Worm (Caenorhabditis elegans) whole organism, L1 larva: ENCODE results near the gene chpf-2.

Experiments
- C04F5.9 ChIP-seq: sonication (generic microtip); optimal IDR thresholded peaks from 2 replicates; lab custom pipeline; 2016; ENCODE audit warnings: missing genetic modification characterization, missing compliant biosample characterization
- C34B4.2 ChIP-seq: sonication (generic microtip); optimal IDR thresholded peaks from 2 replicates; lab custom pipeline; 2017; ENCODE audit warnings: mild to moderate bottlenecking, missing genetic modification characterization, missing compliant biosample characterization
- F16B12.6 ChIP-seq: fragments of 150-350 bp; optimal IDR thresholded peaks from 2 replicates; lab custom pipeline; 2014; ENCODE audit warnings: missing biosample characterization, missing genetic modification characterization
- aha-1 ChIP-seq: fragments of 150-350 bp; optimal IDR thresholded peaks from 2 replicates; lab custom pipeline; 2014; ENCODE audit warnings: missing biosample characterization, missing genetic modification characterization
- alr-1 ChIP-seq: fragments of 200-800 bp; sonication (Bioruptor generic); optimal IDR thresholded peaks from 2 replicates; lab custom pipeline; 2018; ENCODE audit warnings: borderline replicate concordance, mild to moderate bottlenecking, missing genetic modification characterization, missing compliant biosample characterization
- ceh-63 ChIP-seq: fragments of 200-800 bp; sonication (Bioruptor generic); optimal IDR thresholded peaks from 2 replicates; lab custom pipeline; 2018; ENCODE audit warnings: mild to moderate bottlenecking, missing genetic modification characterization, missing compliant biosample characterization
- ces-1 ChIP-seq: fragments of 150-350 bp; optimal IDR thresholded peaks from 2 replicates; lab custom pipeline; 2014; ENCODE audit warnings: missing biosample characterization, missing genetic modification reagents, missing genetic modification characterization
- egl-27 ChIP-seq, 2 experiments: fragments of 150-350 bp in 1 of 2; sonication (generic microtip); optimal IDR thresholded peaks; 3 replicates each; lab custom pipeline; 2017 to 2018; ENCODE audit warnings: missing biosample characterization in 2 of 2, missing genetic modification characterization in 2 of 2, missing genetic modification reagents in 2 of 2
- elt-2 ChIP-seq: sonication (generic microtip); optimal IDR thresholded peaks from 2 replicates; lab custom pipeline; 2016; ENCODE audit warnings: missing genetic modification characterization, mild to moderate bottlenecking, inconsistent platforms, missing compliant biosample characterization, missing genetic modification reagents
- ets-5 ChIP-seq: fragments of 200-800 bp; sonication (Bioruptor generic); IDR thresholded peaks from 2 replicates; pipeline ENCODE4 v1.3.6; 2022; ENCODE audit warnings: missing genetic modification characterization, missing compliant biosample characterization
- fkh-8 ChIP-seq: sonication (generic microtip); optimal IDR thresholded peaks from 2 replicates; lab custom pipeline; 2016; ENCODE audit warnings: mild to moderate bottlenecking, missing genetic modification characterization, missing compliant biosample characterization
- fos-1 ChIP-seq: fragments of 150-350 bp; optimal IDR thresholded peaks from 2 replicates; lab custom pipeline; 2014; ENCODE audit warnings: missing biosample characterization, missing genetic modification characterization
- hlh-4 ChIP-seq: sonication (generic microtip); optimal IDR thresholded peaks from 2 replicates; lab custom pipeline; 2016; ENCODE audit warnings: mild to moderate bottlenecking, missing genetic modification characterization, missing compliant biosample characterization
- isw-1 ChIP-seq: fragments of 200-800 bp; sonication (Bioruptor generic); IDR thresholded peaks from 2 replicates; pipeline ENCODE4 v1.3.6; 2022; ENCODE audit warnings: missing genetic modification characterization, missing compliant biosample characterization
- lin-13 ChIP-seq: fragments of 150-350 bp; optimal IDR thresholded peaks from 2 replicates; lab custom pipeline; 2014; ENCODE audit warnings: missing biosample characterization, missing genetic modification reagents, missing genetic modification characterization
- lin-35 ChIP-seq, 2 experiments: fragments of 150-350 bp; optimal IDR thresholded peaks; 2 replicates each; lab custom pipeline; 2014; ENCODE audit warnings: missing biosample characterization in 2 of 2, missing genetic modification characterization in 2 of 2, missing genetic modification reagents in 2 of 2
- nhr-11 ChIP-seq: fragments of 150-350 bp; optimal IDR thresholded peaks from 2 replicates; lab custom pipeline; 2014; ENCODE audit warnings: missing biosample characterization, missing genetic modification characterization
- nhr-12 ChIP-seq: sonication (generic microtip); optimal IDR thresholded peaks from 2 replicates; lab custom pipeline; 2017; ENCODE audit warnings: missing biosample characterization, missing genetic modification characterization
- nhr-237 ChIP-seq: fragments of 150-350 bp; optimal IDR thresholded peaks from 2 replicates; lab custom pipeline; 2014; ENCODE audit warnings: missing biosample characterization, missing genetic modification characterization
- nhr-47 ChIP-seq: sonication (generic microtip); optimal IDR thresholded peaks from 2 replicates; lab custom pipeline; 2016; ENCODE audit warnings: mild to moderate bottlenecking, missing genetic modification characterization, moderate library complexity, missing compliant biosample characterization
- nhr-71 ChIP-seq: sonication (generic microtip); optimal IDR thresholded peaks from 2 replicates; lab custom pipeline; 2016; ENCODE audit warnings: mild to moderate bottlenecking, missing genetic modification characterization, moderate library complexity, missing compliant biosample characterization
- nhr-76 ChIP-seq: sonication (generic microtip); optimal IDR thresholded peaks from 2 replicates; lab custom pipeline; 2017; ENCODE audit warnings: missing biosample characterization, missing genetic modification characterization
- nhr-77 ChIP-seq: fragments of 150-350 bp; optimal IDR thresholded peaks from 2 replicates; lab custom pipeline; 2014; ENCODE audit warnings: missing biosample characterization, missing genetic modification characterization
- nhr-90 ChIP-seq: sonication (generic microtip); optimal IDR thresholded peaks from 2 replicates; lab custom pipeline; 2016; ENCODE audit warnings: mild to moderate bottlenecking, missing genetic modification characterization, missing compliant biosample characterization; ENCODE audit not compliant: poor library complexity
- pag-3 ChIP-seq: sonication (generic microtip); optimal IDR thresholded peaks from 2 replicates; lab custom pipeline; 2017; ENCODE audit warnings: missing genetic modification characterization, mild to moderate bottlenecking, missing compliant biosample characterization, antibody characterized with exemption, borderline replicate concordance; ENCODE audit not compliant: insufficient read depth
- pax-3 ChIP-seq: fragments of 200-800 bp; sonication (Bioruptor generic); optimal IDR thresholded peaks from 2 replicates; lab custom pipeline; 2018; ENCODE audit warnings: mild to moderate bottlenecking, missing genetic modification characterization, moderate library complexity, missing compliant biosample characterization
- pqm-1 ChIP-seq: sonication (generic microtip); optimal IDR thresholded peaks from 3 replicates; lab custom pipeline; 2017; ENCODE audit warnings: missing biosample characterization, missing genetic modification characterization
- skn-1 ChIP-seq: fragments of 150-350 bp; optimal IDR thresholded peaks from 2 replicates; lab custom pipeline; 2014; ENCODE audit warnings: missing biosample characterization, missing genetic modification characterization
- snpc-4 ChIP-seq: fragments of 150-350 bp; optimal IDR thresholded peaks from 2 replicates; lab custom pipeline; 2014; ENCODE audit warnings: missing biosample characterization, missing genetic modification characterization
- snu-23 ChIP-seq: sonication (generic microtip); optimal IDR thresholded peaks from 2 replicates; lab custom pipeline; 2016; ENCODE audit warnings: missing genetic modification characterization, missing compliant biosample characterization
- sptf-1 ChIP-seq: fragments of 150-350 bp; optimal IDR thresholded peaks from 2 replicates; lab custom pipeline; 2014; ENCODE audit warnings: missing biosample characterization, missing genetic modification characterization
- swsn-7 ChIP-seq: sonication (generic microtip); optimal IDR thresholded peaks from 2 replicates; lab custom pipeline; 2016; ENCODE audit warnings: missing genetic modification characterization, missing compliant biosample characterization
- tlp-1 ChIP-seq: fragments of 150-350 bp; optimal IDR thresholded peaks from 2 replicates; lab custom pipeline; 2014; ENCODE audit warnings: missing biosample characterization, missing genetic modification characterization
- unc-130 ChIP-seq: fragments of 150-350 bp; optimal IDR thresholded peaks from 2 replicates; lab custom pipeline; 2017; ENCODE audit warnings: missing biosample characterization, missing genetic modification characterization, inconsistent platforms
- unc-62 ChIP-seq: fragments of 150-350 bp; optimal IDR thresholded peaks from 2 replicates; lab custom pipeline; 2014; ENCODE audit warnings: missing biosample characterization, missing genetic modification reagents, missing genetic modification characterization
- vab-15 ChIP-seq: sonication (generic microtip); optimal IDR thresholded peaks from 2 replicates; lab custom pipeline; 2017; ENCODE audit warnings: missing genotype, mild to moderate bottlenecking, missing genetic modification characterization, missing compliant biosample characterization
- xbp-1 ChIP-seq: sonication (generic microtip); optimal IDR thresholded peaks from 2 replicates; lab custom pipeline; 2016; ENCODE audit warnings: missing genetic modification characterization, missing compliant biosample characterization
- zag-1 ChIP-seq: fragments of 150-350 bp; optimal IDR thresholded peaks from 2 replicates; lab custom pipeline; 2014; ENCODE audit warnings: missing biosample characterization, missing genetic modification characterization
- zip-4 ChIP-seq: fragments of 200-800 bp; sonication (Bioruptor generic); optimal IDR thresholded peaks from 2 replicates; lab custom pipeline; 2018; ENCODE audit warnings: mild to moderate bottlenecking, missing genetic modification characterization, moderate library complexity, missing compliant biosample characterization
- ztf-4 ChIP-seq: fragments of 150-350 bp; optimal IDR thresholded peaks from 2 replicates; lab custom pipeline; 2014; ENCODE audit warnings: missing biosample characterization, missing genetic modification characterization

The chpf-2 gene

ce11 chrV:2996105-2996504 is 43.1 kb downstream of the chpf-2 start, which contains the start of gene srw-120:
srw-120 (minus strand) TSS chrV:2996205.
- TF ChIP-seq snu-23 (GFP tag; lab: Kevin White, UChicago) (no peak), zag-1 (tag; lab: Kevin White, UChicago) (no peak), ztf-4 (no peak), nhr-237 (no peak), pqm-1 (no peak), skn-1 (tag; lab: Kevin White, UChicago) (no peak), tlp-1 (tag; lab: Kevin White, UChicago) (no peak), ceh-63 (no peak), snpc-4 (tag; lab: Kevin White, UChicago) (no peak), aha-1 (no peak), unc-62 (no peak), hlh-4 (tag; lab: Kevin White, UChicago) (no peak)
- TF ChIP-seq, all 84 proteins: peak for 0

ce11 chrV:2993816-2994215 is 45.4 kb downstream of the chpf-2 start, which contains the start of gene srw-115:
srw-115 (minus strand) TSS chrV:2993916.
- TF ChIP-seq nhr-90 (tag; lab: Kevin White, UChicago) (no peak), nhr-11 (no peak), alr-1 (tag; lab: Kevin White, UChicago) (no peak), swsn-7 (tag; lab: Kevin White, UChicago) (no peak), snpc-4 (tag; lab: Kevin White, UChicago) (no peak), nhr-47 (tag; lab: Kevin White, UChicago) (no peak), lin-35 (GFP tag; optimal IDR thresholded peaks at IDR 0.05; lab: Kevin White, UChicago) (no peak), nhr-77 (tag; lab: Kevin White, UChicago) (no peak), xbp-1 (tag; lab: Kevin White, UChicago) (no peak), fos-1 (tag; lab: Kevin White, UChicago) (no peak), nhr-12 (tag; lab: Kevin White, UChicago) (no peak), pag-3 (no peak), vab-15 (tag; lab: Kevin White, UChicago) (no peak), nhr-76 (tag; lab: Kevin White, UChicago) (no peak), zip-4 (GFP tag; lab: Kevin White, UChicago) (no peak)

ce11 chrV:2992060-2992459 is 47.1 kb downstream of the chpf-2 start:
- TF ChIP-seq F16B12.6 (tag; lab: Kevin White, UChicago) (no peak), unc-130 (tag; lab: Kevin White, UChicago) (no peak), ets-5 (GFP tag; lab: Robert Waterston, UW) (no peak), ces-1 (no peak), elt-2 (no peak), lin-13 (GFP tag; lab: Kevin White, UChicago) (no peak), hlh-4 (tag; lab: Kevin White, UChicago) (no peak), isw-1 (GFP tag; lab: Robert Waterston, UW) (no peak)

ce11 chrV:2991485-2991884 is 47.7 kb downstream of the chpf-2 start, which contains the start of gene srw-121:
srw-121 (minus strand) TSS chrV:2991585.
- no peak for TF ChIP-seq snu-23 (GFP tag; lab: Kevin White, UChicago)
- TF ChIP-seq egl-27 (tag; optimal IDR thresholded peaks at IDR 0.05; lab: Kevin White, UChicago), result no peak
- TF ChIP-seq nhr-71 (tag; lab: Kevin White, UChicago), result no peak
- no peak for TF ChIP-seq nhr-47 (tag; lab: Kevin White, UChicago)
- no peak for TF ChIP-seq fkh-8 (tag; lab: Kevin White, UChicago)
- no peak for TF ChIP-seq pag-3
- no peak for TF ChIP-seq snpc-4 (tag; lab: Kevin White, UChicago)
- TF ChIP-seq C34B4.2 (tag; lab: Kevin White, UChicago), result no peak
- TF ChIP-seq pax-3 (tag; lab: Kevin White, UChicago), result no peak
- no peak for TF ChIP-seq sptf-1
- TF ChIP-seq C04F5.9 (tag; lab: Kevin White, UChicago), result no peak
- TF ChIP-seq vab-15 (tag; lab: Kevin White, UChicago), result no peak
